Worm (Caenorhabditis elegans): Measurements from ENCODE around the gene tftc-5.

The tftc-5 gene

DNA sequence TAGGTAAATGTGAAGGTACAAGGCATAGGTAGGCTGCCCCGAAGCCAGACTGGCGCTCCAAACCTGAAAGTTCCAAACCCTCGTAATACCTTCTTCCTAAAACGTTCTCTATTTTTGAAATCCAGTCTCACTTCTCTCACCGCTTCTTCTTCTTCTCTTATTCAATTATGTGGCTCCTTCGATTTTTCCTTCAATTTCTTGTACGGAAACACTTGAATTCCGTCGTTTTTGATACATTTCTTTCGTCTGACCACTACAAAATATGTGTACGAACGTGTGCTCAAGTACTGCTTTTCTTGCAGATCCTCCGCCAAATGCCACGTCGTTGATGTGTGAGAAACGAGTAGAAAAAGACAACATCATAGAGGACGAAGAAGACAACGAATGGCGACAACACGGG is 44.4 kb downstream of the tftc-5 start, which contains the start of gene unc-79:
Gene unc-79, plus strand, starts transcription at position 301 of the 400 bp plus-strand sequence.
- TF ChIP-seq hmg-4 (GFP tag; optimal IDR thresholded peaks at IDR 0.05) (no peak), tbx-37 (GFP tag; conservative IDR thresholded peaks at IDR 0.05) (no peak), ama-1 (optimal IDR thresholded peaks at IDR 0.05) (no peak), aly-1 (tag; optimal IDR thresholded peaks at IDR 0.05) (no peak), sea-1 (GFP tag; conservative IDR thresholded peaks at IDR 0.05) (no peak), F13C5.2 (tag; optimal IDR thresholded peaks at IDR 0.05) (no peak)

DNA sequence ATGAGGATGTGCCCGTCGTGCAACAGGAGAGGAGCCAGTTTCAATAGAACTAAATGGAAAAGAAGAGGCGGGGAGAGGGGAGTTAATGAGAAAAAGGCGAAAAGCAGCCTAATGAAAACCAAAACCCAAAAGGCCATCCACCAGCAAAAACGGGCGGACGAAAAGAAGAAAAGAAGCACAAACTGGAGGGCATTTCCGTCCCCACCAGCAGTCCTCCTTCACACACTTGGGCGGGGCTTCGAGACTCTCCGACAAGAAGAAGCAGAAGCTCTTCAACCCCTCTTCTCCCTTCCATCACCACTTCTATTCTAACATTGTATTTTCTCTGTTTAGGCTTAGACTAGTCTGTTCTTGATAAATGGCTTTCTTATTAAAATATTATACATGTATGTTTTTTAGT is 46.2 kb downstream of the tftc-5 start:
- TF ChIP-seq tbx-37 (GFP tag; conservative IDR thresholded peaks at IDR 0.05) = no peak
- TF ChIP-seq hmg-4 (GFP tag; optimal IDR thresholded peaks at IDR 0.05) = no peak
- TF ChIP-seq hnd-1 (tag; optimal IDR thresholded peaks at IDR 0.05) = no peak
- TF ChIP-seq tra-4 (tag; optimal IDR thresholded peaks at IDR 0.05) = no peak
- no peak for TF ChIP-seq sea-1 (GFP tag; conservative IDR thresholded peaks at IDR 0.05)
- no peak for TF ChIP-seq ceh-13 (GFP tag; optimal IDR thresholded peaks at IDR 0.05)

- TF ChIP-seq hmg-4 (GFP tag; optimal IDR thresholded peaks at IDR 0.05) (no peak), hmbx-1 (tag; optimal IDR thresholded peaks at IDR 0.05) (no peak), ceh-13 (GFP tag; optimal IDR thresholded peaks at IDR 0.05) (no peak), scrt-1 (GFP tag; IDR thresholded peaks at IDR 0.05) (no peak), pes-1 (GFP tag; IDR thresholded peaks at IDR 0.05) (no peak), tbx-11 (GFP tag; IDR thresholded peaks at IDR 0.05) (no peak), tra-4 (tag; optimal IDR thresholded peaks at IDR 0.05) (no peak), hnd-1 (tag; optimal IDR thresholded peaks at IDR 0.05) (no peak), ets-7 (tag; optimal IDR thresholded peaks at IDR 0.05) (no peak), ceh-36 (tag; optimal IDR thresholded peaks at IDR 0.05) (no peak)
Measured at ce11 chrIII:4070239-4070638, 48.3 kb downstream of the tftc-5 start.

All from whole organism, early embryonic.